Worm (Caenorhabditis elegans): Measurements from ENCODE around the gene srh-203.

Gene srh-203

ce11 chrV:17471564-17471963 lies 15.5 kb upstream of the srh-203 start, which contains the start of gene srh-235:
Gene srh-235 (minus strand): TSS chrV:17471664.
- no peak for TF ChIP-seq Y105C5A.15 (GFP tag; IDR thresholded peaks at IDR 0.05)
- no peak for TF ChIP-seq saeg-2 (GFP tag; IDR thresholded peaks at IDR 0.05)
- TF ChIP-seq ZK546.5 (tag; optimal IDR thresholded peaks at IDR 0.05): no peak

ce11 chrV:17469180-17469579 lies 13.1 kb upstream of the srh-203 start, which contains the start of gene F20E11.17:
Gene F20E11.17 (minus strand): TSS chrV:17469280.
- TF ChIP-seq unc-130 (GFP tag; optimal IDR thresholded peaks at IDR 0.05) (no peak), F44E2.7 (GFP tag; IDR thresholded peaks at IDR 0.05) (no peak), arid-1 (GFP tag; conservative IDR thresholded peaks at IDR 0.05) (no peak), mxl-2 (GFP tag; conservative IDR thresholded peaks at IDR 0.05) (no peak), lin-29 (GFP tag; IDR thresholded peaks at IDR 0.05) (no peak), F10B5.3 (tag; optimal IDR thresholded peaks at IDR 0.05) (no peak), ama-1 (optimal IDR thresholded peaks at IDR 0.05) (no peak), mep-1 (tag; optimal IDR thresholded peaks at IDR 0.05) (no peak), rbr-2 (tag; optimal IDR thresholded peaks at IDR 0.05) (no peak), gei-8 (GFP tag; optimal IDR thresholded peaks at IDR 0.05) (no peak), zfp-2 (tag; optimal IDR thresholded peaks at IDR 0.05) (no peak), jun-1 (tag; optimal IDR thresholded peaks at IDR 0.05) (no peak), duxl-1 (tag; optimal IDR thresholded peaks at IDR 0.05; ENCODE audit: poor library complexity) (no peak), unc-39 (tag; optimal IDR thresholded peaks at IDR 0.05) (no peak), nhr-42 (GFP tag; IDR thresholded peaks at IDR 0.05) (no peak), unc-62 (GFP tag; optimal IDR thresholded peaks at IDR 0.05 in 1 of 2) (no peak), unc-62 (tag; optimal IDR thresholded peaks at IDR 0.05) (no peak), lin-15B (tag; optimal IDR thresholded peaks at IDR 0.05) (no peak)

DNA sequence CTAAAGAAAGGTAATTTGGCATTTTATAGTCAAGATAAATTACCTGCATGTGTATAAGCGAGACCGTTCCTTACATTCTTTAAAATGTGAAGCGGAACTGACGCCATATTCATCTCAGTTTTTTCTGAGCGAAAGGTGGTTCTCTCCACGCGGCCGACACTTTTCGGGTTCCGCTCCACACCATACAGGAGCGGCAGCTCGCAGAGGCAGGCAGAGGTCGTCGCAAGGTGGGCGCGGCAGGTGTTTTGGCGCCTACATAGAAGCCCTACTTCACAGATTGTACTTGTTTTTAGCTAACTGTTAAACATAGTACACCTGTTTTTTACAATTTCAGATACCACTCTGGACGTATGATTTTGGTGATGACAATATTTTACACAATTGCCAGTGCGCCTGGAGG lies 11.8 kb upstream of the srh-203 start:
- TF ChIP-seq ZK546.5 (tag; optimal IDR thresholded peaks at IDR 0.05): no peak
- peak; percentile 76 for TF ChIP-seq set-16 (GFP tag; IDR thresholded peaks at IDR 0.05)

ce11 chrV:17466751-17467150 lies 10.7 kb upstream of the srh-203 start, which contains the start of gene srw-72:
Gene srw-72 (plus strand): TSS chrV:17467051.
- TF ChIP-seq lin-13 (GFP tag; optimal IDR thresholded peaks at IDR 0.05) (no peak), rbr-2 (tag; optimal IDR thresholded peaks at IDR 0.05) (no peak), dmd-8 (GFP tag; IDR thresholded peaks at IDR 0.05) (no peak), lsy-2 (tag; optimal IDR thresholded peaks at IDR 0.05) (no peak), nhr-76 (tag; optimal IDR thresholded peaks at IDR 0.05) (no peak), hlh-30 (tag; optimal IDR thresholded peaks at IDR 0.05; ENCODE audit: insufficient read depth) (no peak), F10B5.3 (tag; optimal IDR thresholded peaks at IDR 0.05) (no peak), ama-1 (optimal IDR thresholded peaks at IDR 0.05) (no peak), ceh-32 (tag; optimal IDR thresholded peaks at IDR 0.05; ENCODE audit: poor library complexity) (no peak), mes-2 (tag; optimal IDR thresholded peaks at IDR 0.05; ENCODE audit: poor library complexity, severe bottlenecking) (no peak), lin-39 (tag; optimal IDR thresholded peaks at IDR 0.05) (no peak), Y48G9A.11 (GFP tag; IDR thresholded peaks at IDR 0.05) (no peak), hmg-1.1 (GFP tag; IDR thresholded peaks at IDR 0.05) (no peak), egl-43 (GFP tag; IDR thresholded peaks at IDR 0.05) (no peak), saeg-2 (GFP tag; IDR thresholded peaks at IDR 0.05) (no peak), nhr-11 (tag; optimal IDR thresholded peaks at IDR 0.05) (no peak), F44E2.7 (GFP tag; IDR thresholded peaks at IDR 0.05) (no peak), lir-3 (tag; optimal IDR thresholded peaks at IDR 0.05) (no peak), snpc-1.2 (GFP tag; IDR thresholded peaks at IDR 0.05) (no peak)
